Worm (Caenorhabditis elegans): ENCODE results near the gene paqr-2.

Gene paqr-2

ce11 chrIII:5423665-5424133, 44.0 kb upstream of the paqr-2 start, which contains the start of gene dnj-24 (continued):
- TF ChIP-seq hlh-30 (tag; optimal IDR thresholded peaks at IDR 0.05; ENCODE audit: insufficient read depth) (peak; percentile 36), cey-2 (tag; optimal IDR thresholded peaks at IDR 0.05; ENCODE audit: borderline replicate concordance, insufficient read depth) (no peak), lim-7 (GFP tag; IDR thresholded peaks at IDR 0.05) (no peak), spr-3 (GFP tag; optimal IDR thresholded peaks at IDR 0.05) (no peak), saeg-2 (GFP tag; IDR thresholded peaks at IDR 0.05) (no peak), dmd-8 (GFP tag; IDR thresholded peaks at IDR 0.05) (0 out of 2 replicates have a peak, but pooled peaks have one; percentile 38), daf-16 (GFP tag; optimal IDR thresholded peaks at IDR 0.05) (no peak), daf-16 (tag; optimal IDR thresholded peaks at IDR 0.05) (no peak), nhr-28 (tag; optimal IDR thresholded peaks at IDR 0.05) (peak; percentile 1), hif-1 (tag; optimal IDR thresholded peaks at IDR 0.05) (no peak), attf-4 (tag; optimal IDR thresholded peaks at IDR 0.05) (no peak), jun-1 (tag; optimal IDR thresholded peaks at IDR 0.05) (no peak), T20F7.1 (GFP tag; optimal IDR thresholded peaks at IDR 0.05) (no peak), unc-62 (GFP tag; optimal IDR thresholded peaks at IDR 0.05 in 1 of 2) (no peak), unc-62 (tag; optimal IDR thresholded peaks at IDR 0.05) (no peak)

ce11 chrIII:5422561-5423103, 42.9 kb upstream of the paqr-2 start:
- TF ChIP-seq attf-4 (tag; optimal IDR thresholded peaks at IDR 0.05) (no peak), hlh-11 (tag; optimal IDR thresholded peaks at IDR 0.05) (peak; percentile 2), hmg-1.1 (GFP tag; IDR thresholded peaks at IDR 0.05) (0 out of 2 replicates have a peak, but pooled peaks have one; percentile 7)

ce11 chrIII:5421406-5421805, 41.7 kb upstream of the paqr-2 start:
- TF ChIP-seq aly-2 (tag; optimal IDR thresholded peaks at IDR 0.05) (no peak), pqm-1 (tag; optimal IDR thresholded peaks at IDR 0.05) (peak; percentile 25), daf-16 (GFP tag; optimal IDR thresholded peaks at IDR 0.05) (no peak), daf-16 (tag; optimal IDR thresholded peaks at IDR 0.05) (peak; percentile 67), pha-4 (GFP tag; IDR thresholded peaks at IDR 0.05) (0 out of 2 replicates have a peak, but pooled peaks have one; percentile 5), pha-4 (tag; optimal IDR thresholded peaks at IDR 0.05) (no peak), nhr-28 (tag; optimal IDR thresholded peaks at IDR 0.05) (peak; percentile 56), nhr-11 (tag; optimal IDR thresholded peaks at IDR 0.05) (peak; percentile 20), mep-1 (tag; optimal IDR thresholded peaks at IDR 0.05) (peak; percentile 64), lsy-2 (tag; optimal IDR thresholded peaks at IDR 0.05) (peak in 1 of 2 experiments; percentile 18), nhr-48 (tag; optimal IDR thresholded peaks at IDR 0.05) (peak; percentile 13), hlh-30 (tag; optimal IDR thresholded peaks at IDR 0.05; ENCODE audit: insufficient read depth) (peak; percentile 13), Y105C5A.15 (GFP tag; IDR thresholded peaks at IDR 0.05) (no peak), mdl-1 (tag; optimal IDR thresholded peaks at IDR 0.05) (peak in 1 of 2 experiments; percentile 34), hlh-11 (tag; optimal IDR thresholded peaks at IDR 0.05) (peak; percentile 72), ctbp-1 (GFP tag; IDR thresholded peaks at IDR 0.05) (no peak), nhr-41 (GFP tag; IDR thresholded peaks at IDR 0.05) (no peak; the same call in 1 of the 2 replicates), lin-1 (GFP tag; IDR thresholded peaks at IDR 0.05) (peak; percentile 45; the same call in 1 of the 2 replicates), nhr-237 (tag; optimal IDR thresholded peaks at IDR 0.05) (no peak), rbr-2 (tag; optimal IDR thresholded peaks at IDR 0.05) (peak; percentile 27), dve-1 (tag; optimal IDR thresholded peaks at IDR 0.05; ENCODE audit: insufficient read depth) (peak; percentile 46), nhr-77 (tag; optimal IDR thresholded peaks at IDR 0.05) (no peak), hif-1 (tag; optimal IDR thresholded peaks at IDR 0.05) (peak in 1 of 2 experiments; percentile 18), lin-38 (GFP tag; IDR thresholded peaks at IDR 0.05) (peak; percentile 33; the same call in 1 of the 2 replicates), mes-2 (tag; optimal IDR thresholded peaks at IDR 0.05; ENCODE audit: poor library complexity, severe bottlenecking) (peak; percentile 24), Y5F2A.4 (GFP tag; optimal IDR thresholded peaks at IDR 0.05) (no peak), unc-62 (GFP tag; optimal IDR thresholded peaks at IDR 0.05 in 1 of 2) (peak in 1 of 2 experiments; percentile 22), unc-62 (tag; optimal IDR thresholded peaks at IDR 0.05) (no peak), dmd-6 (GFP tag; IDR thresholded peaks at IDR 0.05) (peak; percentile 71), hmg-1.1 (GFP tag; IDR thresholded peaks at IDR 0.05) (0 out of 2 replicates have a peak, but pooled peaks have one; percentile 11), mxl-3 (GFP tag; optimal IDR thresholded peaks at IDR 0.05) (peak; percentile 61), zip-2 (tag; optimal IDR thresholded peaks at IDR 0.05) (no peak)

Data from whole organism, L4 larva.